Fruit fly (Drosophila melanogaster): Measurements from ENCODE around the gene TfIIEalpha.
A peak's percentile ranks its signal among the peaks of the same experiment; 100 is the strongest.

TfIIEalpha gene

DNA sequence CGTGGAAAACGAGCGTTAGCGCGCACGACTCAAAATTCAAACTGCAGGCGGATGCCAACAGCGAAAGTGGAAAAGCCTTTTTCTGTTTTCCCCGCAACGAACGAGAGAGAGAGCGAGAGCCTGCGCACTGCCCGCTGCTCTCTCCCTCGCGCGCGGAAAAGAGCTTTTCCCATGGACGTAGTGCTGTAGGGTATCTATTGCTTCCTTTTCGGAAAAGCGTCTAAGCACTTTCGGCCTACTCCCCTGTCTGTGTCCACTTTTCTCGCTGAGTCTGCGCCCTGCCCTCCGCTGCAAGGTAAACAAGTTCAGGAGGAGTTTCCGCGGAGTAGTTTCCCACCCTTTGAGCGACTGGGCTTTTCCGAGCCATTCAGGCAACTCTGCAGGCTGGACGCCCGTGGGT lies 1.5 kb upstream of the TfIIEalpha start, which contains the start of gene CG32085 (continued):
- no peak for TF ChIP-seq Dfd (GFP tag; optimal IDR thresholded peaks at IDR 0.05)
- no peak for TF ChIP-seq grn (GFP tag; optimal IDR thresholded peaks at IDR 0.05)
- TF ChIP-seq CG16779 (GFP tag; IDR thresholded peaks at IDR 0.05) = peak; percentile 70; the same call in 1 of the 2 replicates
- no peak for TF ChIP-seq usp (GFP tag; optimal IDR thresholded peaks at IDR 0.05)
- peak; percentile 62 for TF ChIP-seq CG7786 (GFP tag; optimal IDR thresholded peaks at IDR 0.05)
- TF ChIP-seq Tbp (GFP tag; optimal IDR thresholded peaks at IDR 0.05) = no peak
- TF ChIP-seq Neu2 (GFP tag; optimal IDR thresholded peaks at IDR 0.05; ENCODE audit: borderline replicate concordance) = no peak
- TF ChIP-seq maf-S (GFP tag; optimal IDR thresholded peaks at IDR 0.05) = peak; percentile 27
- TF ChIP-seq ind (GFP tag; optimal IDR thresholded peaks at IDR 0.05) = peak; percentile 68
- peak; percentile 6 for TF ChIP-seq exex (tag; optimal IDR thresholded peaks at IDR 0.05)
- TF ChIP-seq ham (GFP tag; IDR thresholded peaks at IDR 0.05) = no peak
- peak; percentile 53 for TF ChIP-seq Rx (GFP tag; IDR thresholded peaks at IDR 0.05)
- TF ChIP-seq odd (GFP tag; optimal IDR thresholded peaks at IDR 0.05) = peak; percentile 5
- peak; percentile 18 for TF ChIP-seq HLHmδ (GFP tag; optimal IDR thresholded peaks at IDR 0.05)
- TF ChIP-seq CG12219 (GFP tag; optimal IDR thresholded peaks at IDR 0.05) = peak; percentile 13
- TF ChIP-seq nmo (GFP tag; optimal IDR thresholded peaks at IDR 0.05) = no peak
- TF ChIP-seq CG4424 (GFP tag; optimal IDR thresholded peaks at IDR 0.05) = peak; percentile 51
- TF ChIP-seq sqz (GFP tag; optimal IDR thresholded peaks at IDR 0.05) = no peak
- no peak for TF ChIP-seq Elba2 (GFP tag; optimal IDR thresholded peaks at IDR 0.05)
- TF ChIP-seq btn (GFP tag; optimal IDR thresholded peaks at IDR 0.05) = no peak
- TF ChIP-seq ken (GFP tag; IDR thresholded peaks at IDR 0.05) = peak; percentile 48; the same call in 1 of the 3 replicates
- no peak for TF ChIP-seq CG14860 (GFP tag; IDR thresholded peaks at IDR 0.05; ENCODE audit: partially characterized antibody)
- TF ChIP-seq Dp (GFP tag; optimal IDR thresholded peaks at IDR 0.05) = peak; percentile 12
- peak; percentile 57 for TF ChIP-seq Ptx1 (GFP tag; IDR thresholded peaks at IDR 0.05)
- TF ChIP-seq crc (GFP tag; optimal IDR thresholded peaks at IDR 0.05) = peak; percentile 42
- peak; percentile 24; the same call in 1 of the 2 replicates for TF ChIP-seq CG31441 (GFP tag; IDR thresholded peaks at IDR 0.05)
- TF ChIP-seq cato (GFP tag; optimal IDR thresholded peaks at IDR 0.05; ENCODE audit: borderline replicate concordance) = no peak
- TF ChIP-seq gem (tag; optimal IDR thresholded peaks at IDR 0.05) = peak; percentile 38
- no peak for TF ChIP-seq Lim3 (GFP tag; IDR thresholded peaks at IDR 0.05)
- TF ChIP-seq CG4282 (GFP tag; optimal IDR thresholded peaks at IDR 0.05) = no peak
- TF ChIP-seq CG33213 (GFP tag; optimal IDR thresholded peaks at IDR 0.05) = no peak
- TF ChIP-seq Hr3 (GFP tag; optimal IDR thresholded peaks at IDR 0.05) = no peak
- no peak for TF ChIP-seq CG11560 (tag; IDR thresholded peaks at IDR 0.05)
- TF ChIP-seq Ets65A (GFP tag) = peak; percentile 92
- TF ChIP-seq CG31365 (tag; optimal IDR thresholded peaks at IDR 0.05) = peak; percentile 63
- peak; percentile 67; the same call in 2 of the 3 replicates for TF ChIP-seq zfh1 (GFP tag; IDR thresholded peaks at IDR 0.05)
- TF ChIP-seq vvl (GFP tag; IDR thresholded peaks at IDR 0.05) = peak; percentile 82
- TF ChIP-seq Ravus (GFP tag; IDR thresholded peaks at IDR 0.05) = no peak
- no peak for TF ChIP-seq bbx (GFP tag; IDR thresholded peaks at IDR 0.05; ENCODE audit: partially characterized antibody)
- no peak for TF ChIP-seq sima (GFP tag; optimal IDR thresholded peaks at IDR 0.05)
- TF ChIP-seq tx (GFP tag; optimal IDR thresholded peaks at IDR 0.05) = peak; percentile 62
- no peak for TF ChIP-seq CG4707 (GFP tag; optimal IDR thresholded peaks at IDR 0.05)
- peak; percentile 48 for TF ChIP-seq CG18619 (GFP tag; optimal IDR thresholded peaks at IDR 0.05)
- peak; percentile 54 for TF ChIP-seq HLH54F (GFP tag; optimal IDR thresholded peaks at IDR 0.05)
- no peak for TF ChIP-seq gt (GFP tag; IDR thresholded peaks at IDR 0.05)
- peak; percentile 36; the same call in 1 of the 2 replicates for TF ChIP-seq H2.0 (GFP tag; IDR thresholded peaks at IDR 0.05)
- no peak for TF ChIP-seq CG9797 (GFP tag; optimal IDR thresholded peaks at IDR 0.05)
- peak; percentile 64 for TF ChIP-seq cwo (GFP tag; optimal IDR thresholded peaks at IDR 0.05)
- TF ChIP-seq pum (GFP tag; optimal IDR thresholded peaks at IDR 0.05) = peak; percentile 52
- no peak for TF ChIP-seq klu (GFP tag; IDR thresholded peaks at IDR 0.05)
- TF ChIP-seq CG7963 (GFP tag; IDR thresholded peaks at IDR 0.05; ENCODE audit: partially characterized antibody) = no peak
- TF ChIP-seq CG17912 (GFP tag; optimal IDR thresholded peaks at IDR 0.05) = no peak

Data from whole organism, embryonic.